Fruit fly (Drosophila melanogaster): Measurements from ENCODE around the gene qin.

The qin gene

DNA sequence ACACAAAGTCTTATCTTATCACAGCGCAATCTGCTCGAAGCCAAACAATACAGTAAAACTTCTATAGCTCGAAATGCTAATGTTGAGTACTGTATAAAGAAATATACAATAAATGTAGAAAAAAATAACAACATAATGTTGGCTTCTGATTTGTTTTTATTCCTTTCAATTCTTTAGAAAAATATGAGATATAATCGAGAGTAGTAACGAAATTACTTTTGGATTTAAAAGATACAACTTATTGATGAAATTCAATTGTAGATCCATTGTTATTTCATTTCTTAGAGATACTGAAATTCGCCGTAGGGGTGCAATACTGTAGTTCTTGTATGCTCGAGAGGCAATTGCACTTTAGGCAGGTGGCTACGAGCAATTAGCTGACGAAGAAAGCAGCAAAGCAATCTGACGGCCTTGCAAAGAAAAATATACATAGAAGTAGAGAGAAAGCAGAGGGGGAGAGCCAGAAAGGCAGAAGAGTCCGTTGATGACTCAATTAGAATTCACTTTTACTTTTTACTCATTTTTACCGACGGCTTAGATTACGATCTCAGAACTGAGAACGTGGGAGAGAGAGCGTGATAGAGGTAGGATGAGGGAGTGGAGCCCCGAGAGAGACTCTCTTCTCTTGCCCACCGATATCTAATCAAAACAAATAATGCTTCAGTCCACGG lies 79.7 kb downstream of the qin start (continued):
- TF ChIP-seq CG9437 (GFP tag; optimal IDR thresholded peaks at IDR 0.05) = peak; percentile 14
- TF ChIP-seq CG17912 (GFP tag; optimal IDR thresholded peaks at IDR 0.05) = no peak
- TF ChIP-seq CG13296 (GFP tag; optimal IDR thresholded peaks at IDR 0.05) = peak; percentile 64
- peak; percentile 5 for TF ChIP-seq twi (tag; optimal IDR thresholded peaks at IDR 0.05)
- TF ChIP-seq CG43689 (GFP tag; IDR thresholded peaks at IDR 0.05) = no peak
- TF ChIP-seq CG34224 (GFP tag; IDR thresholded peaks at IDR 0.05; ENCODE audit: partially characterized antibody) = no peak
- peak; percentile 73 for TF ChIP-seq CG18262 (tag; optimal IDR thresholded peaks at IDR 0.05)
- peak; percentile 36; the same call in 1 of the 2 replicates for TF ChIP-seq CG32767 (GFP tag; IDR thresholded peaks at IDR 0.05)
- no peak for TF ChIP-seq CG2875 (GFP tag; optimal IDR thresholded peaks at IDR 0.05)
- no peak for TF ChIP-seq CHES-1-like (GFP tag; optimal IDR thresholded peaks at IDR 0.05)
- no peak for TF ChIP-seq ems (GFP tag; optimal IDR thresholded peaks at IDR 0.05)
- TF ChIP-seq nmo (GFP tag; optimal IDR thresholded peaks at IDR 0.05) = peak; percentile 90
- no peak for TF ChIP-seq Gug (GFP tag; IDR thresholded peaks at IDR 0.05)
- TF ChIP-seq Abd-B (GFP tag; optimal IDR thresholded peaks at IDR 0.05) = peak; percentile 53
- TF ChIP-seq HLH54F (GFP tag; optimal IDR thresholded peaks at IDR 0.05) = no peak
- peak; percentile 29; the same call in 1 of the 3 replicates for TF ChIP-seq Aef1 (GFP tag; IDR thresholded peaks at IDR 0.05)
- TF ChIP-seq org-1 (GFP tag; optimal IDR thresholded peaks at IDR 0.05) = peak; percentile 30
- no peak for TF ChIP-seq CG3838 (GFP tag; optimal IDR thresholded peaks at IDR 0.05)
- peak; percentile 5 for TF ChIP-seq zfh2 (GFP tag; optimal IDR thresholded peaks at IDR 0.05)
- no peak for TF ChIP-seq fd3F (GFP tag; optimal IDR thresholded peaks at IDR 0.05)
- no peak for TF ChIP-seq usp (GFP tag; optimal IDR thresholded peaks at IDR 0.05)
- TF ChIP-seq tna (GFP tag; IDR thresholded peaks at IDR 0.05; ENCODE audit: partially characterized antibody) = no peak
- no peak for TF ChIP-seq maf-S (GFP tag; optimal IDR thresholded peaks at IDR 0.05)
- no peak for TF ChIP-seq repo (GFP tag; optimal IDR thresholded peaks at IDR 0.05)
- no peak for TF ChIP-seq CG14050 (GFP tag; IDR thresholded peaks at IDR 0.05)
- peak; percentile 29 for TF ChIP-seq CG3407 (GFP tag; optimal IDR thresholded peaks at IDR 0.05)
- no peak for TF ChIP-seq BtbVII (GFP tag; optimal IDR thresholded peaks at IDR 0.05)
- no peak for TF ChIP-seq Hey (tag; optimal IDR thresholded peaks at IDR 0.05)
- no peak for TF ChIP-seq CG8359 (GFP tag; optimal IDR thresholded peaks at IDR 0.05; ENCODE audit: borderline replicate concordance)
- TF ChIP-seq CG8089 (GFP tag; optimal IDR thresholded peaks at IDR 0.05) = no peak
- no peak for TF ChIP-seq sna (GFP tag; IDR thresholded peaks at IDR 0.05; ENCODE audit: partially characterized antibody)
- peak; percentile 14 for TF ChIP-seq CG5180 (GFP tag; optimal IDR thresholded peaks at IDR 0.05)
- no peak for TF ChIP-seq CG14441 (GFP tag; IDR thresholded peaks at IDR 0.05)
- no peak for TF ChIP-seq CG17612 (GFP tag; IDR thresholded peaks at IDR 0.05)
- peak; percentile 70 for TF ChIP-seq unpg (GFP tag; optimal IDR thresholded peaks at IDR 0.05)
- no peak for TF ChIP-seq Sry-β (GFP tag; optimal IDR thresholded peaks at IDR 0.05)
- TF ChIP-seq Nf-YB (GFP tag; optimal IDR thresholded peaks at IDR 0.05) = peak; percentile 22
- TF ChIP-seq CG30403 (GFP tag; optimal IDR thresholded peaks at IDR 0.05) = peak; percentile 75
- peak; percentile 35 for TF ChIP-seq Hsf (GFP tag; optimal IDR thresholded peaks at IDR 0.05)
- TF ChIP-seq CG9817 (tag; optimal IDR thresholded peaks at IDR 0.05) = peak; percentile 63
- no peak for TF ChIP-seq jigr1 (GFP tag; IDR thresholded peaks at IDR 0.05)
- TF ChIP-seq cg (GFP tag; optimal IDR thresholded peaks at IDR 0.05) = no peak
- TF ChIP-seq Hmr (GFP tag; optimal IDR thresholded peaks at IDR 0.05) = peak; percentile 59
- TF ChIP-seq CkIIα-i1 (GFP tag; IDR thresholded peaks at IDR 0.05) = no peak
- no peak for TF ChIP-seq Myb (GFP tag; optimal IDR thresholded peaks at IDR 0.05)
- no peak for TF ChIP-seq nom (GFP tag; optimal IDR thresholded peaks at IDR 0.05)
- TF ChIP-seq CG18011 (GFP tag; optimal IDR thresholded peaks at IDR 0.05) = no peak
- peak; percentile 81 for TF ChIP-seq z (GFP tag; IDR thresholded peaks at IDR 0.05)
- TF ChIP-seq vvl (GFP tag; IDR thresholded peaks at IDR 0.05) = 0 out of 2 replicates have a peak, but pooled peaks have one; percentile 19

Measured in whole organism, embryonic.